Fruit fly (Drosophila melanogaster) Kc167 (cell line): ENCODE measurements around the gene sinu.

Experiments used
- Myc ChIP-seq: fragments of >200 bp; optimal IDR thresholded peaks from 2 replicates; lab custom pipeline; 2017; ENCODE audit warnings: missing external identifiers
- Sin3A ChIP-seq: fragments of >200 bp; optimal IDR thresholded peaks from 2 replicates; lab custom pipeline; 2018; ENCODE audit warnings: missing external identifiers
- h ChIP-seq: fragments of >200 bp; optimal IDR thresholded peaks from 3 replicates; lab custom pipeline; 2018; ENCODE audit warnings: missing external identifiers
- insv ChIP-seq: fragments of >200 bp; optimal IDR thresholded peaks from 3 replicates; lab custom pipeline; 2018; ENCODE audit warnings: missing external identifiers
- psq ChIP-seq: fragments of >200 bp; optimal IDR thresholded peaks from 2 replicates; lab custom pipeline; 2017; ENCODE audit warnings: missing external identifiers
- ttk ChIP-seq: sonication (Bioruptor generic); optimal IDR thresholded peaks from 2 replicates; lab custom pipeline; 2017; ENCODE audit warnings: missing external identifiers

- TF ChIP-seq h (lab: Kevin White, UChicago) (no peak), psq (no peak), insv (lab: Kevin White, UChicago) (no peak), ttk (lab: Kevin White, UChicago) (no peak), Myc (lab: Kevin White, UChicago) (no peak), Sin3A (no peak)
Measured at dm6 chr3L:5604490-5604889, 43.1 kb upstream of the sinu start, which contains the start of gene mthl2.
